Fruit fly (Drosophila melanogaster): Measurements from ENCODE around the gene Bdbt.

Bdbt gene

dm6 chr3R:21111046-21111480, 7.6 kb downstream of the Bdbt start, which contains the start of gene Rab11 (continued):
- TF ChIP-seq Tbp (GFP tag; optimal IDR thresholded peaks at IDR 0.05) (no peak), CG17186 (GFP tag; optimal IDR thresholded peaks at IDR 0.05) (no peak), CG7357 (GFP tag; IDR thresholded peaks at IDR 0.05) (no peak), Usf (GFP tag; optimal IDR thresholded peaks at IDR 0.05) (no peak), CG4360 (GFP tag; IDR thresholded peaks at IDR 0.05) (no peak), CG6689 (GFP tag; IDR thresholded peaks at IDR 0.05) (peak; percentile 20; the same call in 1 of the 2 replicates)

DNA sequence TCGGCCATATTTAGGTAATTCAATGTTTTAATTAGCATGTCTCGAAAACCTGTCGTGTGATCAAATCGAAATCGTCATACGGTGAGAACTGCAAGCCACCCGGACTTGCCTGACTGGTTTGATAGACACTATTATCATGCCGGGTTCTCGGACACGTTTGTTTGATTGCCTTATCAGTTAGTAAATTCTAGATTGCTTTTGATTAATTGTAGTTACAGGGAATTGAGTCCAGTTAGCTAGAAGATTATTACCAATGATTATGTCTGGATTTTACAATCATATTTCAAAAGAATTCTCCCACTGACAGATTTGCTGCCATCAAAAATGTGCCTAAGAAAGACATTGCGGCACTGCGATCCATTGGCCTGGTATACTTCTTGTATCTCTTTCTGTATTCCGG, 8.9 kb downstream of the Bdbt start:
- TF ChIP-seq Jarid2 (GFP tag; optimal IDR thresholded peaks at IDR 0.05) (no peak), grn (GFP tag; optimal IDR thresholded peaks at IDR 0.05) (peak; percentile 78), exex (tag; optimal IDR thresholded peaks at IDR 0.05) (peak; percentile 77), sug (tag; optimal IDR thresholded peaks at IDR 0.05) (peak; percentile 19), cwo (GFP tag; optimal IDR thresholded peaks at IDR 0.05) (peak; percentile 60), sd (tag; optimal IDR thresholded peaks at IDR 0.05) (peak; percentile 4), D (optimal IDR thresholded peaks at IDR 0.05) (no peak), D (GFP tag; optimal IDR thresholded peaks at IDR 0.05) (no peak)

DNA sequence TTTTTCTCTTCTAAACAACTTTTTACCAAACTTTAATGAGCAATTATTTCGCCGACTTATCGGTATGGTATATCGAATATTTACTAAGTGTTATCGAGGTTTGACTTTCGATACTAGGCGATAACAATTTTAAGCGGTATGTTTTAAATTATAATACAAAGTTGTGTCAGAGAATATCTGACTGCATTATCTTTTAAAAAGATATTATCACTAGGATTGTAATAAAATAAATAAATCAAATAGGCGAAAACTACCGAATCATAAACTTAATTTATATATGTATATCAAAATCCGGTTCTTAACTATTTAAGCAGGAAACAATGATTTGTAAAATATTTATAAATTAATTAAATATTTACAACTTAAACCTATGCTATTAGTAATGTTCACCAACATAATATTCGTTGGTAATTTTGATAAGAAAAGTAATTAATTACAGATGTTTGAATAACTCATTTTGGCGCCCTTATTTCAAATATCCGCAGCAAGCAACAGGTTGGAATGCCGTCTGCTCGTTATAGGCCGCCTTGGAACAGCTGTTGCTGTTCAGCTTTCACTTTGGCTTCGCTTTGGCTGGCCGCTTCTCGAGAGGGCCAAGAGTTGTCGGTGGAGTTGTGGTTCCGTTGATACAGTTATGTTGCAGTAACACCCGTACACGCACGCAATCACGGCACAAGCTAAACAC, 10.6 kb downstream of the Bdbt start, which contains the start of the genes Sec15 and rtet:
Sec15 (minus strand) TSS at position 66 of the 685 bp plus-strand sequence.
rtet (plus strand) TSS at position 540 of the 685 bp plus-strand sequence.
- TF ChIP-seq fu2 (GFP tag; optimal IDR thresholded peaks at IDR 0.05) (peak; percentile 5), CG11504 (tag; optimal IDR thresholded peaks at IDR 0.05) (no peak), Neu2 (GFP tag; optimal IDR thresholded peaks at IDR 0.05; ENCODE audit: borderline replicate concordance) (no peak), CG9437 (GFP tag; optimal IDR thresholded peaks at IDR 0.05) (peak; percentile 50), CG16863 (GFP tag; optimal IDR thresholded peaks at IDR 0.05) (peak; percentile 65), gro (GFP tag; optimal IDR thresholded peaks at IDR 0.05) (no peak), CG2202 (tag; optimal IDR thresholded peaks at IDR 0.05) (no peak), CG4424 (GFP tag; optimal IDR thresholded peaks at IDR 0.05) (peak; percentile 54), fd64A (GFP tag; optimal IDR thresholded peaks at IDR 0.05) (no peak), Hey (tag; optimal IDR thresholded peaks at IDR 0.05) (no peak), ken (GFP tag; IDR thresholded peaks at IDR 0.05) (peak; percentile 75), lbe (GFP tag; optimal IDR thresholded peaks at IDR 0.05) (peak; percentile 7), CG9609 (GFP tag; optimal IDR thresholded peaks at IDR 0.05) (peak; percentile 33), CG3281 (GFP tag; optimal IDR thresholded peaks at IDR 0.05) (peak; percentile 57), HLH54F (GFP tag; optimal IDR thresholded peaks at IDR 0.05) (peak; percentile 40), CG14014 (GFP tag; IDR thresholded peaks at IDR 0.05) (peak; percentile 42; the same call in 1 of the 2 replicates), Bteb2 (GFP tag; optimal IDR thresholded peaks at IDR 0.05) (peak; percentile 28), ab (GFP tag; optimal IDR thresholded peaks at IDR 0.05) (no peak), CG13775 (GFP tag; optimal IDR thresholded peaks at IDR 0.05) (peak; percentile 88), Bdp1 (GFP tag; optimal IDR thresholded peaks at IDR 0.05) (peak; percentile 10), CHES-1-like (GFP tag; optimal IDR thresholded peaks at IDR 0.05) (peak; percentile 56), zen (tag; optimal IDR thresholded peaks at IDR 0.05) (peak; percentile 85), lola (GFP tag; optimal IDR thresholded peaks at IDR 0.05) (peak in 1 of 3 experiments; percentile 78), CG15479 (GFP tag; optimal IDR thresholded peaks at IDR 0.05) (no peak), lmd (GFP tag; IDR thresholded peaks at IDR 0.05) (peak; percentile 67), Abd-B (GFP tag; optimal IDR thresholded peaks at IDR 0.05) (peak; percentile 35), CG15601 (tag; optimal IDR thresholded peaks at IDR 0.05) (peak; percentile 70), shn (GFP tag; optimal IDR thresholded peaks at IDR 0.05) (no peak), eyg (GFP tag; optimal IDR thresholded peaks at IDR 0.05) (no peak), grn (GFP tag; optimal IDR thresholded peaks at IDR 0.05) (no peak), dati (GFP tag; IDR thresholded peaks at IDR 0.05) (no peak), Jarid2 (GFP tag; optimal IDR thresholded peaks at IDR 0.05) (no peak), CkIIα-i1 (GFP tag; IDR thresholded peaks at IDR 0.05) (no peak), unpg (GFP tag; optimal IDR thresholded peaks at IDR 0.05) (peak; percentile 36), CG11723 (GFP tag; optimal IDR thresholded peaks at IDR 0.05) (peak; percentile 60)
